Fruit fly (Drosophila melanogaster) whole organism, prepupa: ENCODE results near the gene fng.

Experiments used
- CG10669 ChIP-seq: fragments of 200-800 bp; sonication (Bioruptor generic); optimal IDR thresholded peaks from 3 replicates; lab custom pipeline; 2018; ENCODE audit warnings: missing biosample characterization, mild to moderate bottlenecking, missing genetic modification characterization, moderate library complexity
- CG11294 ChIP-seq: fragments of 200-800 bp; sonication (Bioruptor generic); IDR thresholded peaks from 2 replicates; pipeline ENCODE4 v1.3.6; 2022; ENCODE audit warnings: missing biosample characterization, missing genetic modification characterization
- CG15336 ChIP-seq: fragments of 200-800 bp; sonication (Bioruptor generic); IDR thresholded peaks from 2 replicates; pipeline ENCODE4 v1.3.6; 2022; ENCODE audit warnings: missing biosample characterization, missing genetic modification characterization
- CG31627 ChIP-seq: fragments of 200-800 bp; sonication (Bioruptor generic); optimal IDR thresholded peaks from 3 replicates; lab custom pipeline; 2016; ENCODE audit warnings: missing biosample characterization, missing genetic modification characterization
- CG6792 ChIP-seq: fragments of 200-800 bp; sonication (Bioruptor generic); optimal IDR thresholded peaks from 3 replicates; lab custom pipeline; 2016; ENCODE audit warnings: missing biosample characterization, missing genetic modification characterization
- CG6854 ChIP-seq: fragments of 200-800 bp; sonication (Bioruptor generic); optimal IDR thresholded peaks from 2 replicates; lab custom pipeline; 2017; ENCODE audit warnings: missing biosample characterization, mild to moderate bottlenecking, missing genetic modification characterization
- CG8319 ChIP-seq: fragments of 200-800 bp; sonication (Bioruptor generic); optimal IDR thresholded peaks from 3 replicates; lab custom pipeline; 2016; ENCODE audit warnings: missing biosample characterization, missing genetic modification characterization
- Eip78C ChIP-seq: fragments of 200-800 bp; sonication (Bioruptor generic); peaks from one replicate; lab custom pipeline; 2016; ENCODE audit warnings: missing biosample characterization, missing genetic modification characterization
- Gug ChIP-seq: fragments of 200-800 bp; sonication (Bioruptor generic); IDR thresholded peaks from 2 replicates; pipeline ENCODE4 v1.3.6; 2022; ENCODE audit warnings: missing biosample characterization, missing genetic modification characterization
- Hr38 ChIP-seq: sonication (Bioruptor generic); optimal IDR thresholded peaks from 2 replicates; lab custom pipeline; 2016; ENCODE audit warnings: missing biosample characterization, missing genetic modification characterization
- Met ChIP-seq: fragments of 200-800 bp; sonication (Bioruptor generic); optimal IDR thresholded peaks from 3 replicates; lab custom pipeline; 2016; ENCODE audit warnings: missing biosample characterization, missing genetic modification characterization
- Smox ChIP-seq: fragments of 200-800 bp; sonication (Bioruptor generic); optimal IDR thresholded peaks from 3 replicates; lab custom pipeline; 2016; ENCODE audit warnings: missing biosample characterization, missing genetic modification characterization
- Sox102F ChIP-seq: fragments of 200-800 bp; sonication (Bioruptor generic); optimal IDR thresholded peaks from 2 replicates; lab custom pipeline; 2016; ENCODE audit warnings: missing biosample characterization, mild to moderate bottlenecking, missing genetic modification characterization
- Sox15 ChIP-seq: fragments of 200-800 bp; sonication (Bioruptor generic); optimal IDR thresholded peaks from 3 replicates; lab custom pipeline; 2016; ENCODE audit warnings: missing biosample characterization, missing genetic modification characterization
- achi ChIP-seq: fragments of 200-800 bp; sonication (Bioruptor generic); optimal IDR thresholded peaks from 3 replicates; lab custom pipeline; 2016; ENCODE audit warnings: missing biosample characterization, missing genetic modification characterization
- cyc ChIP-seq: fragments of 200-800 bp; sonication (Bioruptor generic); optimal IDR thresholded peaks from 3 replicates; lab custom pipeline; 2016; ENCODE audit warnings: missing biosample characterization, missing genetic modification characterization
- dsx ChIP-seq: fragments of 200-800 bp; optimal IDR thresholded peaks from 3 replicates; lab custom pipeline; 2019; ENCODE audit warnings: missing biosample characterization, mild to moderate bottlenecking, missing genetic modification characterization, moderate library complexity; ENCODE audit not compliant: poor library complexity, severe bottlenecking
- eg ChIP-seq: fragments of 200-800 bp; sonication (Bioruptor generic); IDR thresholded peaks from 3 replicates; pipeline ENCODE4 v1.3.6; 2022; ENCODE audit warnings: missing biosample characterization, missing genetic modification characterization
- fd59A ChIP-seq: fragments of 200-800 bp; sonication (Bioruptor generic); optimal IDR thresholded peaks from 2 replicates; lab custom pipeline; 2017; ENCODE audit warnings: missing biosample characterization, mild to moderate bottlenecking, missing genetic modification characterization, missing genetic modification reagents
- ss ChIP-seq, 2 experiments: fragments of 200-800 bp; sonication (Bioruptor generic); optimal IDR thresholded peaks; 2 replicates in 1 of 2; 3 replicates in 1 of 2; lab custom pipeline; 2017 to 2018; ENCODE audit warnings: mild to moderate bottlenecking in 2 of 2, missing biosample characterization in 2 of 2, missing genetic modification characterization in 2 of 2, moderate library complexity in 1 of 2

The fng gene

DNA sequence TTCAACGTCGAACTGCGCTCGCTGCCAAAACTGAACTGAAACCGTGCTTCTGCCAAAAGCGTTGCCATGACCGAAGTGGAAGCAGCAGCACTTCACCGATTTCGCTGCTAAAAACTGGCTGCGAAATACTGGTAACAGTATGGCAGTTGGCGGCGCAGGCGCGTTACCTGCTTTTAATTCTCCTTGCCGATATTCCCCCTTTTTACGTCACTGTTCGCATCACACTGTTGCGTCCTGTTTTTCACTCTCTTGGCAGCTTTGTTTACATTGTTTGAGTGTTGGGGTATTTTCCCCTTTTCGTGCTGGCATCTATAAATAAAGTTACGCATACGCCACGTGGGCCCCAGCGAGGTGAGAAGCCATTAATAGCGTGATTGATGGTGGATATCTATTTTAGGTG is 64.1 kb downstream of the fng start, which contains the start of gene CG32432:
CG32432 (minus strand) TSS at position 17 of the 400 bp plus-strand sequence.
- TF ChIP-seq Gug (GFP tag; lab: Robert Waterston, UW) (no peak), CG11294 (GFP tag; lab: Robert Waterston, UW) (no peak), CG31627 (GFP tag; lab: Kevin White, UChicago) (no peak), Smox (GFP tag; lab: Kevin White, UChicago) (no peak), Hr38 (GFP tag; lab: Kevin White, UChicago) (no peak), Eip78C (no peak), ss (GFP tag; optimal IDR thresholded peaks at IDR 0.05; lab: Kevin White, UChicago) (no peak), CG6792 (GFP tag; lab: Kevin White, UChicago) (no peak), Met (GFP tag; lab: Kevin White, UChicago) (no peak), fd59A (GFP tag; lab: Kevin White, UChicago) (no peak), eg (GFP tag; lab: Robert Waterston, UW) (no peak)
- TF ChIP-seq, all 60 proteins: peak for 0

DNA sequence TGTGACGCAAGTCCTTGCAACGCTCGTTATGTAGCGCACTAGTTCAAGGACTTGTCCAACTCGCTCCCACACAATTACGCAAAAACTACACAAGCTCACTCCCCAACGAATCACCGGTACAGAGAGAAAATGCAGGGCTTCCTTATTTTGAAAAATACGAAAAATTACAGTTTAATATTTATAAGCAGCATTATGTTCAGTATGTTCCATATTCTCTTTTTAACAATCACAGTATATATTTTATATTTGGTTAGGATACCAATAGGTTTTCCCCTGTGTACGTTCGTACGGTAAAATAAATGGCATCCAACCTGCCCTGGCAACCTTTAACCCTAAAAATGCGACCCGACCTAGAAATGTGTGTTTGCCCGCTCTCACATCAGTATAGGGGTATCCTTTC is 65.3 kb downstream of the fng start:
- TF ChIP-seq CG15336 (GFP tag; lab: Robert Waterston, UW) (no peak), CG8319 (GFP tag; lab: Kevin White, UChicago) (no peak), CG10669 (GFP tag; lab: Kevin White, UChicago) (no peak), dsx (GFP tag; lab: Kevin White, UChicago) (no peak), CG6854 (GFP tag; lab: Kevin White, UChicago) (no peak), cyc (GFP tag; lab: Kevin White, UChicago) (no peak), Gug (GFP tag; lab: Robert Waterston, UW) (no peak), CG11294 (GFP tag; lab: Robert Waterston, UW) (no peak), CG31627 (GFP tag; lab: Kevin White, UChicago) (no peak), Sox15 (GFP tag; lab: Kevin White, UChicago) (no peak), achi (GFP tag; lab: Kevin White, UChicago) (no peak), eg (GFP tag; lab: Robert Waterston, UW) (no peak), Sox102F (no peak)
